Fruit fly (Drosophila melanogaster) whole organism, pupa: Measurements from ENCODE around the gene ltl.

Experiments used
- CG10348 ChIP-seq: fragments of 200-800 bp; sonication (Bioruptor generic); IDR thresholded peaks from 2 replicates; pipeline ENCODE4 v1.3.6; 2022; ENCODE audit warnings: missing biosample characterization, missing genetic modification characterization
- CG15710 ChIP-seq: fragments of 200-800 bp; sonication (Bioruptor generic); optimal IDR thresholded peaks from 2 replicates; lab custom pipeline; 2018; ENCODE audit warnings: missing biosample characterization, mild to moderate bottlenecking, missing genetic modification characterization, moderate library complexity
- CG17806 ChIP-seq: fragments of 200-800 bp; sonication (Bioruptor generic); optimal IDR thresholded peaks from 2 replicates; lab custom pipeline; 2018; ENCODE audit warnings: missing biosample characterization, mild to moderate bottlenecking, missing genetic modification characterization, moderate library complexity
- CG8159 ChIP-seq: fragments of 200-800 bp; sonication (Bioruptor generic); optimal IDR thresholded peaks from 3 replicates; lab custom pipeline; 2018; ENCODE audit warnings: missing biosample characterization, mild to moderate bottlenecking, missing genetic modification characterization, moderate library complexity
- CG8301 ChIP-seq: fragments of 200-800 bp; sonication (Bioruptor generic); optimal IDR thresholded peaks from 2 replicates; lab custom pipeline; 2018; ENCODE audit warnings: missing biosample characterization, mild to moderate bottlenecking, missing genetic modification characterization
- D1 ChIP-seq: fragments of 200-800 bp; sonication (Bioruptor generic); optimal IDR thresholded peaks from 2 replicates; lab custom pipeline; 2018; ENCODE audit warnings: missing biosample characterization, mild to moderate bottlenecking, missing genetic modification characterization, moderate library complexity

dm6 chr3L:7475270-7475669 is 43.5 kb upstream of the ltl start, which contains the start of gene CG43292:
- TF ChIP-seq CG10348 (GFP tag; lab: Robert Waterston, UW) = no peak
- no peak for TF ChIP-seq CG15710 (tag; lab: Kevin White, UChicago)
- no peak for TF ChIP-seq CG8159 (tag; lab: Kevin White, UChicago)
- no peak for TF ChIP-seq CG17806 (tag; lab: Kevin White, UChicago)
- TF ChIP-seq D1 (tag; lab: Kevin White, UChicago) = no peak
- TF ChIP-seq CG8301 (tag; lab: Kevin White, UChicago) = no peak
